Fruit fly (Drosophila melanogaster): Measurements from ENCODE around the gene CG13116.

- no peak for TF ChIP-seq CG14965 (GFP tag; optimal IDR thresholded peaks at IDR 0.05; ENCODE audit: borderline replicate concordance)
- TF ChIP-seq H2.0 (GFP tag; IDR thresholded peaks at IDR 0.05), result no peak
- no peak for TF ChIP-seq CG1024 (GFP tag; IDR thresholded peaks at IDR 0.05)
- TF ChIP-seq Bdp1 (GFP tag; optimal IDR thresholded peaks at IDR 0.05), result no peak
Measured at dm6 chr2L:9707103-9707502, 22.6 kb upstream of the CG13116 start.
